Fruit fly (Drosophila melanogaster): Measurements from ENCODE around the gene CG9643.

DNA sequence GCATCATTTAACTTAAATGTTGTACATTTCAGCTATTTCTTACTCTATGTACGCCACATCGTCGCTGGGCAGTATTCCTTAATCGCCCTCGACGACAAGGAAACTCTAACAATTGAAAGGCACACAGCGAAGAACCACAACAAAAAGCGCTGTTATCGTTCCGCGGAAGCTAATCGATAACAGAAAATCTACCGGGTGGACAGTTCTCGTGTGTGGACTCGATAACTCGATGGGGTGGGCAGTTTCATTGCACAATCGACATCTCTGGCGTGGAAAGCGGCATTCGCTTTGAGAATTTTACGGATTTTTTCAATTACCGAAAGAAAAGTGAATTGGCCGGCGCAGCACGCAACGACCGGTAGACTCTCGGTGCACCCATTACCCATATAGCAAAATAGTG, 43.9 kb upstream of the CG9643 start, which contains the start of the genes alpha4GT1 and Prp40:
- TF ChIP-seq CTCF (optimal IDR thresholded peaks at IDR 0.05) (peak in 1 of 2 experiments; percentile 23), CG8478 (optimal IDR thresholded peaks at IDR 0.05) (no peak)
